Worm (Caenorhabditis elegans) whole organism, early embryonic: ENCODE data around the gene srbc-78.
"Not testable (repeated sequence)": the region's sequence is repeated elsewhere in the genome, so short reads cannot be mapped to it uniquely, and the experiment has no call there.

Experiments used
- B0310.2 ChIP-seq: sonication (generic microtip); optimal IDR thresholded peaks from 2 replicates; lab custom pipeline; 2016; ENCODE audit warnings: mild to moderate bottlenecking, missing genetic modification characterization, missing compliant biosample characterization
- F13C5.2 ChIP-seq: sonication (generic microtip); optimal IDR thresholded peaks from 2 replicates; lab custom pipeline; 2017; ENCODE audit warnings: mild to moderate bottlenecking, missing genetic modification characterization, inconsistent platforms, missing compliant biosample characterization
- aly-1 ChIP-seq: sonication (generic microtip); optimal IDR thresholded peaks from 2 replicates; lab custom pipeline; 2016; ENCODE audit warnings: missing genetic modification characterization, missing compliant biosample characterization
- ama-1 ChIP-seq: fragments of 150-350 bp; optimal IDR thresholded peaks from 2 replicates; lab custom pipeline; 2014
- ceh-13 ChIP-seq: fragments of 200-800 bp; sonication (Bioruptor generic); optimal IDR thresholded peaks from 2 replicates; lab custom pipeline; 2018; ENCODE audit warnings: mild to moderate bottlenecking, missing genetic modification characterization, missing compliant biosample characterization
- ceh-36 ChIP-seq: sonication (generic microtip); optimal IDR thresholded peaks from 2 replicates; lab custom pipeline; 2016; ENCODE audit warnings: missing genetic modification characterization, inconsistent platforms, missing compliant biosample characterization
- ets-7 ChIP-seq: sonication (generic microtip); optimal IDR thresholded peaks from 2 replicates; lab custom pipeline; 2016; ENCODE audit warnings: missing genotype, missing genetic modification characterization, missing compliant biosample characterization
- flt-1 ChIP-seq: fragments of 200-800 bp; sonication (Bioruptor generic); IDR thresholded peaks from 2 replicates; pipeline ENCODE4 v1.3.6; 2022; ENCODE audit warnings: missing genetic modification characterization, missing compliant biosample characterization
- hmbx-1 ChIP-seq: sonication (generic microtip); optimal IDR thresholded peaks from 2 replicates; lab custom pipeline; 2016; ENCODE audit warnings: mild to moderate bottlenecking, missing genetic modification characterization, missing compliant biosample characterization
- hmg-4 ChIP-seq: fragments of 200-800 bp; sonication (Bioruptor generic); optimal IDR thresholded peaks from 2 replicates; lab custom pipeline; 2018; ENCODE audit warnings: mild to moderate bottlenecking, missing genetic modification characterization, missing compliant biosample characterization
- hnd-1 ChIP-seq: sonication (generic microtip); optimal IDR thresholded peaks from 2 replicates; lab custom pipeline; 2016; ENCODE audit warnings: missing genetic modification characterization, missing compliant biosample characterization
- pes-1 ChIP-seq: fragments of 200-800 bp; sonication (Bioruptor generic); IDR thresholded peaks from 2 replicates; pipeline ENCODE4 v1.3.6; 2022; ENCODE audit warnings: missing genetic modification reagents, missing genetic modification characterization, missing compliant biosample characterization
- scrt-1 ChIP-seq: fragments of 200-800 bp; sonication (Bioruptor generic); IDR thresholded peaks from 2 replicates; pipeline ENCODE4 v1.3.6; 2022; ENCODE audit warnings: missing genetic modification characterization, missing compliant biosample characterization
- sea-1 ChIP-seq: fragments of 200-800 bp; sonication (Bioruptor generic); conservative IDR thresholded peaks from 2 replicates; pipeline ENCODE4 v1.3.6; 2022; ENCODE audit warnings: missing genetic modification characterization, missing compliant biosample characterization
- tbx-11 ChIP-seq: fragments of 200-800 bp; sonication (Bioruptor generic); IDR thresholded peaks from 2 replicates; pipeline ENCODE4 v1.3.6; 2022; ENCODE audit warnings: missing genetic modification characterization, missing compliant biosample characterization
- tbx-37 ChIP-seq: fragments of 200-800 bp; sonication (Bioruptor generic); conservative IDR thresholded peaks from 2 replicates; pipeline ENCODE4 v1.3.6; 2022; ENCODE audit warnings: missing genetic modification reagents, missing genetic modification characterization, missing compliant biosample characterization
- tra-4 ChIP-seq: sonication (generic microtip); optimal IDR thresholded peaks from 2 replicates; lab custom pipeline; 2017; ENCODE audit warnings: missing genetic modification characterization, missing compliant biosample characterization

The srbc-78 gene

ce11 chrV:20517005-20517404, 28.0 kb upstream of the srbc-78 start:
- TF ChIP-seq hnd-1 (tag; lab: Kevin White, UChicago), result no peak
- no peak for TF ChIP-seq aly-1
- TF ChIP-seq tbx-11 (GFP tag; lab: Robert Waterston, UW), result no peak
- no peak for TF ChIP-seq ceh-36 (tag; lab: Kevin White, UChicago)
- TF ChIP-seq B0310.2, result no peak
- no peak for TF ChIP-seq ceh-13 (GFP tag; lab: Kevin White, UChicago)
- TF ChIP-seq F13C5.2 (tag; lab: Kevin White, UChicago), result no peak
- no peak for TF ChIP-seq ama-1 (lab: Kevin White, UChicago)
- TF ChIP-seq pes-1 (GFP tag; lab: Robert Waterston, UW), result no peak
- no peak for TF ChIP-seq ets-7 (tag; lab: Kevin White, UChicago)
- no peak for TF ChIP-seq scrt-1 (GFP tag; lab: Robert Waterston, UW)
- TF ChIP-seq hmg-4 (GFP tag; lab: Kevin White, UChicago), result no peak
- no peak for TF ChIP-seq flt-1
- TF ChIP-seq tbx-37 (GFP tag; lab: Robert Waterston, UW), result no peak

ce11 chrV:20514483-20514882, 25.5 kb upstream of the srbc-78 start:
- TF ChIP-seq ceh-13 (GFP tag; lab: Kevin White, UChicago) (no peak), tbx-37 (GFP tag; lab: Robert Waterston, UW) (no peak)

DNA sequence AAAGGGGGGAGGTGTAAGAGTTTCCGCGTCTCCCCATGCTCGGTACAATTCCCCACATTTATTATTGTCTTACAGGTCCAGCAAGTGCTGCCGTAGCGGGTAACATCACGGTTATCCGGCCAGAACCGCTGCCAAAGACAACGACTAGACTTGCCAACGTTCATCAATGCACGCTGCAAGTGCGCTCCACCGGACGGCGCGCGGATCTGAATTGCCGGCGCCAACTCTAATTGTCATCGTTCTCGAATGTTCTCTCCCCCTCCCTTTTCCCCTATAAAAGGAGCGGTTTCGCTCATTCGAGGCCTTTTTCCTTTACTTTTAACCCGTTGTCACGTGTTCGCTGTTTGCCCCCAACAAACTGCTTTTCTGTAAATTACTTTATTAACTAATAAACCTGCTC, 24.7 kb upstream of the srbc-78 start, which contains the start of gene Y38H6C.8:
Gene Y38H6C.8 (plus strand): TSS at position 301 of the 400 bp plus-strand sequence.
- TF ChIP-seq ceh-36 (tag; lab: Kevin White, UChicago); ceh-13 (GFP tag; lab: Kevin White, UChicago); flt-1: not testable (repeated sequence)

ce11 chrV:20509427-20509826, 20.4 kb upstream of the srbc-78 start:
- TF ChIP-seq hnd-1 (tag; lab: Kevin White, UChicago) (no peak), tbx-11 (GFP tag; lab: Robert Waterston, UW) (no peak), aly-1 (no peak), ceh-13 (GFP tag; lab: Kevin White, UChicago) (no peak), F13C5.2 (tag; lab: Kevin White, UChicago) (no peak), B0310.2 (no peak), tra-4 (tag; lab: Kevin White, UChicago) (no peak), sea-1 (no peak), hmbx-1 (tag; lab: Kevin White, UChicago) (no peak), pes-1 (GFP tag; lab: Robert Waterston, UW) (no peak), ceh-36 (tag; lab: Kevin White, UChicago) (no peak), ama-1 (lab: Kevin White, UChicago) (no peak), hmg-4 (GFP tag; lab: Kevin White, UChicago) (no peak), flt-1 (no peak), tbx-37 (GFP tag; lab: Robert Waterston, UW) (no peak), scrt-1 (GFP tag; lab: Robert Waterston, UW) (no peak), ets-7 (tag; lab: Kevin White, UChicago) (no peak)

ce11 chrV:20506542-20506941, 17.5 kb upstream of the srbc-78 start:
- TF ChIP-seq F13C5.2 (tag; lab: Kevin White, UChicago) (no peak), hnd-1 (tag; lab: Kevin White, UChicago) (no peak), hmbx-1 (tag; lab: Kevin White, UChicago) (no peak), ama-1 (lab: Kevin White, UChicago) (no peak), ceh-13 (GFP tag; lab: Kevin White, UChicago) (no peak), pes-1 (GFP tag; lab: Robert Waterston, UW) (no peak), hmg-4 (GFP tag; lab: Kevin White, UChicago) (no peak), ets-7 (tag; lab: Kevin White, UChicago) (no peak), tra-4 (tag; lab: Kevin White, UChicago) (no peak), scrt-1 (GFP tag; lab: Robert Waterston, UW) (no peak), B0310.2 (no peak), ceh-36 (tag; lab: Kevin White, UChicago) (no peak), sea-1 (no peak), tbx-37 (GFP tag; lab: Robert Waterston, UW) (no peak), flt-1 (no peak), tbx-11 (GFP tag; lab: Robert Waterston, UW) (no peak)

DNA sequence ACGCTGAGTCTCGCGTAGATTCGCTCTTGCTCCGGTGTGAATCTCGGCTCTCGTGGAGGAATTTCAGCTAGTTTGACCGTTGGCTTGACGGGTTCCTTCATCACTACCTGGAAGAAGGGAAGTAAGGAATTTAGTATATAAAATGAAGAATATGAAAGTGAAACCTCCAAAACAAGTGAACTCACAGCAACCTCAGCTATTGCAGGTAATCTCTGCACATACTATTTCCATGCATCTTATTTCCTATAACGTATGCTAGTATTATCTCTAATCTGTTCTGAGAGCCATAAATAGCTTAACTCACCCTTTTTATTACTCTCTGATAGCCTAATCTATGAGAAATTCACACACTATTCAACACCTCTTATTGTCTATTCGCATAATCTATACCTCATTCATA, 16.0 kb upstream of the srbc-78 start, which contains the start of gene Y38H6C.4:
Gene Y38H6C.4 (minus strand): TSS at position 101 of the 400 bp plus-strand sequence.
- TF ChIP-seq flt-1 (no peak), hmbx-1 (tag; lab: Kevin White, UChicago) (no peak), sea-1 (no peak), hnd-1 (tag; lab: Kevin White, UChicago) (no peak), tbx-11 (GFP tag; lab: Robert Waterston, UW) (no peak), tra-4 (tag; lab: Kevin White, UChicago) (no peak)

DNA sequence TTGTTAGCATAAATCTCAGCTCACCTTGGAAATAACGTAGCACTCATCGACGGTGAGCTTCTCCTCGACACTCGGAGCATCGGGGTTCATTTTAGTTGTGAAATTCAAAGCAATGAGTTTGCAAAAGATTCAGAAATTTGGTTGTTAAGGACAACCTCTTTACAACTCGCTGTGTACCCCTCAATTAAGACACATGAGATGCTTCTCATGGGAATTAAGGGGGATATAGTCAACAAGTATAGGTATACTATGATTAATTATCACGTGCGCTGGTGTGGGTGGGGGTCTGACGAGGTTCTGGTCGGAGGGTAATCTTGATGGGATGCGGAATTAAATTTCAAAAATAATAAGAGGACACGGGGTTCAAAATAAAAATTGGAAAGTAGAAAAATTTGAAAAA, 11.4 kb upstream of the srbc-78 start, which contains the start of gene dct-14:
Gene dct-14 (minus strand): TSS at position 101 of the 400 bp plus-strand sequence.
- no peak for TF ChIP-seq hnd-1 (tag; lab: Kevin White, UChicago)
- no peak for TF ChIP-seq ama-1 (lab: Kevin White, UChicago)
- no peak for TF ChIP-seq aly-1
- TF ChIP-seq tbx-11 (GFP tag; lab: Robert Waterston, UW), result no peak
- no peak for TF ChIP-seq pes-1 (GFP tag; lab: Robert Waterston, UW)
- TF ChIP-seq hmg-4 (GFP tag; lab: Kevin White, UChicago), result no peak
- no peak for TF ChIP-seq tra-4 (tag; lab: Kevin White, UChicago)
- TF ChIP-seq ceh-13 (GFP tag; lab: Kevin White, UChicago), result no peak
- TF ChIP-seq flt-1, result no peak
- no peak for TF ChIP-seq B0310.2

DNA sequence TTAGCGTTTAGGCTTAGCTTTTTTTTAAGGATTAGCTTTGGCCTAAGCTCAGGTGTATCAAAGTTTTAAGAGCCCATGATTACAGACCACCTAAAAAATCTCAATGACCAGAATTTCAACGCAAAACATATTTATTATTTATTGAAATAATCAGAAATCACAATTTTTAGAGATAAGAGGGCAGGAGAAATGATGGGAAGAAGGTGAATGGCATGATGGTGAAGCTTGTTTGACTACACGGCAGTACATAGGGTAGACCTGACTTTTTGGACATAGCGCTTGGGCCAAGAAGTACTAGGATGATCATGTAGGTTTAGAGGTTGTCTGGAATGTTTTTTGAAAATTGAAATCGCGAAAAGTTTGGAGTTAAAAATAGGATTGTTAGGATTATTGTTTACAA, 10.6 kb upstream of the srbc-78 start:
- no peak for TF ChIP-seq sea-1
- no peak for TF ChIP-seq tbx-11 (GFP tag; lab: Robert Waterston, UW)
- TF ChIP-seq aly-1, result no peak
- no peak for TF ChIP-seq tra-4 (tag; lab: Kevin White, UChicago)
- TF ChIP-seq ama-1 (lab: Kevin White, UChicago), result no peak
- TF ChIP-seq ceh-36 (tag; lab: Kevin White, UChicago), result no peak
- no peak for TF ChIP-seq ets-7 (tag; lab: Kevin White, UChicago)
- no peak for TF ChIP-seq ceh-13 (GFP tag; lab: Kevin White, UChicago)
